Fruit fly (Drosophila melanogaster) Kc167 (cell line): ENCODE results near the gene CG14739.

ENCODE experiments used
- Myc ChIP-seq: fragments of >200 bp; optimal IDR thresholded peaks from 2 replicates; lab custom pipeline; 2017; ENCODE audit warnings: missing external identifiers
- Sin3A ChIP-seq: fragments of >200 bp; optimal IDR thresholded peaks from 2 replicates; lab custom pipeline; 2018; ENCODE audit warnings: missing external identifiers

DNA sequence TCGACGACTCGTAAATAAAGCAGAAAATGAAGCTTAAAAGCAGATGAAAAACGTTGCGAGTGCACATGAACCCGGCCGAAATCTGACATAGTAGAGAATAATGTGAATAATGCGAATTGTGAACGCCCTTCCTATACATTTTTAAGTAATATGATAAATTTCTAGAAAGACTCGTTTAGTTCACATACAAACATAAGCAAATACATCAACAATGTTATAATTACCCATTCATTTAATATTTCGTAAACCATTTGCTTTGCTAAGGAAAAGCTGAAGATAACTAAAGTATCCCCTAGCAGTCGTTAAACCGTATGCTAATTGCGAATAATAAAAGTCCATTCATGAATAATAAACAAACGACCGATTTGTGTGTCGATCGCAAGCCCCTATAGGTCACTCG, 34.5 kb upstream of the CG14739 start:
- TF ChIP-seq Myc (no peak), Sin3A (lab: Kevin White, UChicago) (no peak)
